Fruit fly (Drosophila melanogaster): ENCODE results near the gene mthl2.

DNA sequence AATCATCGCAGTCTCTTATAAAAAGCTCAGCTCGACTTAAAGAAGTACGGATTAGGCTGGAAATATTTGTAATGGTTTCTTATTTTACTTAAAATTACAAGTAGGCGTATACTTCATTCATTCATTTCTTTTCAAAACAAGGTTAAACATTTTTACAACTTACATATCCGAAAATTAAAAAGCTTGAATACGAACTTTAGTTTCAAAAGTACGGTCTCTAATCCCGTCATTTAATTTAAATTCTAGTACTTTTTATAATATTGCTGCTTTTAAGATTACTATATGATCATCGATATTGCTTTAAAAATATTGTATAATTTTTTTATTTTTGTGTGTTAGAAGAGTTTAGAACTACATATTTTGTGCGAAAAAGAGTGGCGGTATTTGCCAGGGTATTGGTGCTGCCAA lies 25.6 kb downstream of the mthl2 start:
- TF ChIP-seq fkh (GFP tag; optimal IDR thresholded peaks at IDR 0.05) (no peak), CG6792 (GFP tag; optimal IDR thresholded peaks at IDR 0.05) (peak; percentile 13), dac (GFP tag; optimal IDR thresholded peaks at IDR 0.05) (no peak)
